Fruit fly (Drosophila melanogaster) ovary, adult (tissue): ENCODE measurements around the gene eIF3g1.

Experiments used
- CG17801 ChIP-seq: fragments of 200-800 bp; optimal IDR thresholded peaks from 2 replicates; lab custom pipeline; 2019; ENCODE audit warnings: missing biosample characterization, mild to moderate bottlenecking, missing genetic modification characterization, moderate library complexity; ENCODE audit not compliant: partially characterized antibody

Gene eIF3g1

dm6 chrX:2642484-2643379 is 32.6 kb upstream of the eIF3g1 start:
- TF ChIP-seq CG17801 (GFP tag; lab: Kevin White, UChicago), result peak; percentile 66

DNA sequence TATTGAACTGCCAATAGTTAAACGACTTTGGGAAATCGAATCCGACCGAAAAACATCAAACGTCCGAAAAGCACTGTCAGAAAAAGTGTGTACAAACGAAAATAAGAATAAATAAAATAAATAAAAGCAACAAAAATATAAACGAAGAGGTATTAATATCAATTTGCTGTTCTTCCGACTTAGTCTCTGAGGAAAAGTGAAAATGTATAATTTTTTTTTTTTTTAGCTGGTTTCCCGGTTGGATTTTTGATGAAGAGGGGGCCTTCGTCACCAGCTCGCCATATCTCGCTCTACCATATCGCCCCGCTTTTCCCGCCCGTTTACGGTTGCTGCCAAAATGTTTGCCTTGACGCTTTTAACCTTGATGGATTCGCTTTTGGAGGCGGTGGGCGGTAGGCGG is 28.5 kb upstream of the eIF3g1 start:
- TF ChIP-seq CG17801 (GFP tag; lab: Kevin White, UChicago), result no peak

DNA sequence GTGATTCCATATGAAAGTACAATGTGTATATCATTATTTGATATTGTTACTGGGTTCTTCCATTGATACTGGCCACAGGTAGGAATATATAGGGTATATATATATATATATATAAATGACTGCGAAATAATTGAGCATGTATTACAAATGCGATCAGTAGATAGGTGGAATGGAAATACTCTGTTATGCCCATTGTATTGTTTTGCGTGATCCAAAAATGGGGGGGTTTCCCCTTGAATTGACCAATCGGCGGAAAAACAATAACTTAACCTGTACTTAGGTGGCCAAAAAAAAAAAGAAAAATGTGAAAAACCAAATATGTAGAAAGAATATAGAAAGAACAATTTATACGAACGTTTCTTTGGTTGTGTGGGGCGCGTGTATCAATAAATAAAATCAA is 27.8 kb upstream of the eIF3g1 start:
- TF ChIP-seq CG17801 (GFP tag; lab: Kevin White, UChicago), result no peak

DNA sequence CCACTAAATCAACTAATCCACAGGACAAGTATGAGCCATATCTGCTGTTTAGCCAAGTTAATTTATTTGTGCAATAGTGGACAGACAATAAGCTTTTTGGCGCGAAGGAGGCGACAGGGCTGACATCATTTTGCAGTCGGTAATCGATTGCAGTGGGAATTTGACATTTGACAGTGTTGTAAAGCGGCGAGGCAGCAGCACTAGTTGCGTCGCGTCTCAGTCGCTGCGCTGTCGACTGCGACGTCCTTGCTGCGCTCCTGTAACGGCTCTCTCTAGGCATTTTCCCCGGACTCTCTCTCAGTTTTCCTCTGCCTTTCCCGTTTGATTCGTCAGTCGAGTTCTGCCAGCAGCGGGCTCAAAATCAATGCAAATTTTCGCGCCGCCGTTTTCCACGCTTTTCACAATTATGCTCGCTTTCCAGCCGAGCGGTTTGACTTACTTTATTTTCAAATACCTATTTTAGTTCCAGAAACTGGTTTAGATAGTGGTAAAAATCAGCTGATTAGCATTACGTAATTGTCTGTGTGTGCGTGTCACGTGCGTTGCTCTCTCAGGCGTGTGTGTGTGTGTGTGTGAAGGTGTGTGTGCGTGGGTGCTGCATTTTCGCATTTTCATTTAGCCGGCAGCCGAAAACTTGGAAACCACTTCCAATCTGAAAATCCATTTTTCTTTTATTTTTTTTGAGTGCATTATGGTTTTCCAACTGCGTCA is 26.8 kb upstream of the eIF3g1 start:
- no peak for TF ChIP-seq CG17801 (GFP tag; lab: Kevin White, UChicago)

- no peak for TF ChIP-seq CG17801 (GFP tag; lab: Kevin White, UChicago)
Measured at dm6 chrX:2635953-2636715, 26.0 kb upstream of the eIF3g1 start.

DNA sequence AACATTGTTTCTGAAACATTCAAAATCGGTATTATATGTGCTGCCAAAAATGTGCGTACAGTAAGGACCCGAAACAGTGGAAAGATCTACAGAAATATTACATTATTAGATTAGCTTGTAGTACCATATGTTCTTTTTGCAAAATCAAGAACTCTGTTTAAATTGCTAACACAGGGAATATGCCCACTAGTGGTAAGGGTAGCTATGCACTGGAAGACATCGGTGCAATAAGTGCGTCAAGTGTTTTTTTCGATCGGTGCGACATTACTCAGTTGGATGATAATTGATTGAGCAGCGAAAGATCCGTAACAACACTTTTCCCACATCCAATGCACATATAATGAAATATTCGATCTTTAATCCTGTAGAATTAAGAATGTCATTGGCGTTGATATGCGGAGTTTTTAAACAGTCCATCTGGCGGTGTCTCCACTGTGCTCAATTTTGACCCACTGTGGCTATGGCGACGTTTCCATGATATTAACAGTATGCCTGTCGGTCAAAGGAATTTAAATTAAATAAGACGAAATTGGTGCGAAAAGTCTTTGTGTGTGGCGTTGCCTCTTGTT is 25.0 kb upstream of the eIF3g1 start:
- no peak for TF ChIP-seq CG17801 (GFP tag; lab: Kevin White, UChicago)

dm6 chrX:2633847-2634776 is 24.0 kb upstream of the eIF3g1 start, which contains the start of gene sgg:
sgg (plus strand) TSS chrX:2633952.
- peak; percentile 13 for TF ChIP-seq CG17801 (GFP tag; lab: Kevin White, UChicago)

dm6 chrX:2625009-2625408 is 14.9 kb upstream of the eIF3g1 start:
- no peak for TF ChIP-seq CG17801 (GFP tag; lab: Kevin White, UChicago)

dm6 chrX:2624525-2625006 is 14.4 kb upstream of the eIF3g1 start, which contains the start of the genes brv3 and Pi4KIIIalpha:
brv3 (minus strand) TSS chrX:2624575.
Pi4KIIIalpha (plus strand) TSS chrX:2624804.
- no peak for TF ChIP-seq CG17801 (GFP tag; lab: Kevin White, UChicago)

DNA sequence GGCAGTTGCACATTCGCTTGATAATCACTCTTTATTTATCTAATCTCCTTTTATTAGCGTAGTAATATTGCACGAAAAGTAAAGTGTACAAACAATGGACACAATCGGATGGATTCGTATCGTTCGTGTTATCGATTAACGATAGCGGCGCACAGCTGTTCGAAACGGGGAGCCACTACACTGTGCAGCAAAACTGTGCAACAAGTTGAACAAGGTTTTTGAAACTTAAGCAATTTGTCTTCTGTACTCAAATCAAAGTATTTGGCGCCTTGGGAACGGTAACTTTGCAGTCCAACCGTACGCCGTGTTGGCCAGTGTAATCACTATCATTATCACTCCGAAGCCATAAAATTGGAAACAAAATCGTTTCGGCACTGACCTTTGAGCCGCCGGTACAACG is 9.5 kb upstream of the eIF3g1 start, which contains the start of the genes Tsp3A and Seipin:
Gene Tsp3A (minus strand): TSS at position 88 of the 400 bp plus-strand sequence.
Gene Seipin (plus strand): TSS at position 149 of the 400 bp plus-strand sequence.
- peak; percentile 82 for TF ChIP-seq CG17801 (GFP tag; lab: Kevin White, UChicago)

- TF ChIP-seq CG17801 (GFP tag; lab: Kevin White, UChicago), result no peak
Measured at dm6 chrX:2617417-2617816, 7.3 kb upstream of the eIF3g1 start.

- peak; percentile 80 for TF ChIP-seq CG17801 (GFP tag; lab: Kevin White, UChicago)
Measured at dm6 chrX:2608470-2609157, 1.5 kb downstream of the eIF3g1 start, which contains the start of gene Smyd3. Smyd3 (minus strand) TSS chrX:2608876.
